Worm (Caenorhabditis elegans): ENCODE measurements around the gene T24D5.4.

The T24D5.4 gene

ce11 chrX:12563589-12563988 is 33.4 kb upstream of the T24D5.4 start (continued):
- TF ChIP-seq egrh-3 (GFP tag; IDR thresholded peaks at IDR 0.05) = no peak; the same call in none of the 2 replicates
- peak; percentile 98 for TF ChIP-seq lin-26 (GFP tag; IDR thresholded peaks at IDR 0.05)
- TF ChIP-seq bed-2 (GFP tag; IDR thresholded peaks at IDR 0.05) = peak; percentile 51; the same call in 1 of the 2 replicates
- 0 out of 2 replicates have a peak, but pooled peaks have one; percentile 40 for TF ChIP-seq F39B2.1 (GFP tag; IDR thresholded peaks at IDR 0.05)
- peak; percentile 76 for TF ChIP-seq nhr-179 (tag; optimal IDR thresholded peaks at IDR 0.05)
- peak; percentile 86 for TF ChIP-seq K11D2.4 (GFP tag; IDR thresholded peaks at IDR 0.05)
- peak; percentile 93; the same call in 1 of the 2 replicates for TF ChIP-seq F37B4.10 (GFP tag; IDR thresholded peaks at IDR 0.05)
- no peak; the same call in 1 of the 2 replicates for TF ChIP-seq mcd-1 (GFP tag; IDR thresholded peaks at IDR 0.05)
- TF ChIP-seq somi-1 (GFP tag; optimal IDR thresholded peaks at IDR 0.05) = peak; percentile 67
- TF ChIP-seq athp-1 (tag; optimal IDR thresholded peaks at IDR 0.05) = peak; percentile 76
- peak; percentile 75 for TF ChIP-seq F23B12.7 (tag; optimal IDR thresholded peaks at IDR 0.05; ENCODE audit: insufficient read depth)
- TF ChIP-seq cebp-2 (GFP tag; IDR thresholded peaks at IDR 0.05) = no peak; the same call in 1 of the 2 replicates
- peak; percentile 78 for TF ChIP-seq hlh-12 (tag; optimal IDR thresholded peaks at IDR 0.05)
- TF ChIP-seq unc-130 (GFP tag; optimal IDR thresholded peaks at IDR 0.05) = peak; percentile 51
- TF ChIP-seq zim-3 (tag; optimal IDR thresholded peaks at IDR 0.05) = peak; percentile 69
- peak; percentile 45 for TF ChIP-seq ceh-79 (tag; optimal IDR thresholded peaks at IDR 0.05)

ce11 chrX:12574473-12574872 is 22.5 kb upstream of the T24D5.4 start, which contains the start of gene T24D5.1:
T24D5.1 (plus strand) TSS chrX:12574773.
- no peak for TF ChIP-seq hlh-12 (tag; optimal IDR thresholded peaks at IDR 0.05)
- no peak for TF ChIP-seq mcd-1 (GFP tag; IDR thresholded peaks at IDR 0.05)
- TF ChIP-seq unc-130 (GFP tag; optimal IDR thresholded peaks at IDR 0.05) = no peak
- TF ChIP-seq chd-7 (tag; optimal IDR thresholded peaks at IDR 0.05) = no peak
- TF ChIP-seq hlh-26 (GFP tag; conservative IDR thresholded peaks at IDR 0.05) = no peak
- no peak for TF ChIP-seq him-1 (tag; optimal IDR thresholded peaks at IDR 0.05)
- no peak for TF ChIP-seq ztf-18 (tag; optimal IDR thresholded peaks at IDR 0.05)
- no peak for TF ChIP-seq dpff-1 (tag; optimal IDR thresholded peaks at IDR 0.05)
- no peak for TF ChIP-seq sea-2 (GFP tag; IDR thresholded peaks at IDR 0.05)
- no peak for TF ChIP-seq rpc-1 (optimal IDR thresholded peaks at IDR 0.05)
- TF ChIP-seq rpc-1 (tag; optimal IDR thresholded peaks at IDR 0.05) = no peak

- peak; percentile 62; the same call in 1 of the 2 replicates for TF ChIP-seq egrh-3 (GFP tag; IDR thresholded peaks at IDR 0.05)
Measured at ce11 chrX:12578052-12578451, 18.9 kb upstream of the T24D5.4 start.

ce11 chrX:12579774-12580173 is 17.2 kb upstream of the T24D5.4 start, which contains the start of gene T24D5.3:
T24D5.3 (plus strand) TSS chrX:12580074.
- TF ChIP-seq xnd-1 (tag; optimal IDR thresholded peaks at IDR 0.05) (no peak), lin-54 (GFP tag; optimal IDR thresholded peaks at IDR 0.05) (no peak), chd-7 (tag; optimal IDR thresholded peaks at IDR 0.05) (no peak)

ce11 chrX:12583497-12583896 is 13.5 kb upstream of the T24D5.4 start:
- TF ChIP-seq F10E7.11 (tag; optimal IDR thresholded peaks at IDR 0.05) (no peak), aptf-3 (GFP tag; IDR thresholded peaks at IDR 0.05) (no peak), F49E8.2 (tag; optimal IDR thresholded peaks at IDR 0.05; ENCODE audit: insufficient read depth) (no peak), ztf-3 (GFP tag; optimal IDR thresholded peaks at IDR 0.05) (no peak), sea-2 (GFP tag; IDR thresholded peaks at IDR 0.05) (no peak), lin-40 (tag; optimal IDR thresholded peaks at IDR 0.05) (no peak), nhr-90 (tag; optimal IDR thresholded peaks at IDR 0.05) (no peak), ztf-26 (tag; optimal IDR thresholded peaks at IDR 0.05) (no peak), lir-1 (GFP tag; conservative IDR thresholded peaks at IDR 0.05) (no peak), Y53G8AR.9 (GFP tag; conservative IDR thresholded peaks at IDR 0.05) (no peak), ama-1 (optimal IDR thresholded peaks at IDR 0.05) (no peak), ama-1 (GFP tag; optimal IDR thresholded peaks at IDR 0.05) (no peak)
